Worm (Caenorhabditis elegans): ENCODE measurements around the gene Y32F6B.1.

Y32F6B.1 gene

ce11 chrV:10485389-10485788, 849 bp upstream of the Y32F6B.1 start (continued):
- no peak for TF ChIP-seq F49E8.2 (tag; optimal IDR thresholded peaks at IDR 0.05; ENCODE audit: borderline replicate concordance)
- no peak for TF ChIP-seq nhr-41 (GFP tag; IDR thresholded peaks at IDR 0.05)
- TF ChIP-seq egl-27 (tag; optimal IDR thresholded peaks at IDR 0.05), result no peak
- no peak for TF ChIP-seq mxl-3 (GFP tag; optimal IDR thresholded peaks at IDR 0.05)
- TF ChIP-seq mxl-2 (GFP tag; conservative IDR thresholded peaks at IDR 0.05), result no peak
- TF ChIP-seq lin-15B (tag; optimal IDR thresholded peaks at IDR 0.05), result no peak
- TF ChIP-seq D1046.2 (GFP tag; IDR thresholded peaks at IDR 0.05), result no peak
- no peak for TF ChIP-seq daf-8 (GFP tag; IDR thresholded peaks at IDR 0.05)
- no peak for TF ChIP-seq cey-2 (tag; optimal IDR thresholded peaks at IDR 0.05; ENCODE audit: borderline replicate concordance, insufficient read depth)
- no peak for TF ChIP-seq snpc-4 (tag; optimal IDR thresholded peaks at IDR 0.05)
- no peak for TF ChIP-seq ctbp-1 (GFP tag; IDR thresholded peaks at IDR 0.05)
- TF ChIP-seq lin-39 (tag; optimal IDR thresholded peaks at IDR 0.05), result no peak
- TF ChIP-seq nhr-76 (tag; optimal IDR thresholded peaks at IDR 0.05), result no peak
- TF ChIP-seq dve-1 (tag; optimal IDR thresholded peaks at IDR 0.05; ENCODE audit: insufficient read depth), result peak; percentile 42
- TF ChIP-seq saeg-2 (GFP tag; IDR thresholded peaks at IDR 0.05), result no peak
- no peak for TF ChIP-seq daf-16 (GFP tag; optimal IDR thresholded peaks at IDR 0.05)
- peak; percentile 74 for TF ChIP-seq daf-16 (tag; optimal IDR thresholded peaks at IDR 0.05)
- no peak for TF ChIP-seq lin-13 (GFP tag; optimal IDR thresholded peaks at IDR 0.05)
- no peak for TF ChIP-seq T26A8.4 (GFP tag; IDR thresholded peaks at IDR 0.05)
- no peak for TF ChIP-seq arid-1 (GFP tag; conservative IDR thresholded peaks at IDR 0.05)
- TF ChIP-seq zip-2 (tag; optimal IDR thresholded peaks at IDR 0.05), result no peak
- no peak for TF ChIP-seq Y5F2A.4 (GFP tag; optimal IDR thresholded peaks at IDR 0.05)
- TF ChIP-seq nhr-10 (tag; optimal IDR thresholded peaks at IDR 0.05), result no peak
- TF ChIP-seq aha-1 (tag), result peak; percentile 94
- TF ChIP-seq nhr-28 (tag; optimal IDR thresholded peaks at IDR 0.05), result peak; percentile 71
- no peak for TF ChIP-seq mes-2 (tag; optimal IDR thresholded peaks at IDR 0.05; ENCODE audit: poor library complexity, severe bottlenecking)
- no peak for TF ChIP-seq ceh-44 (GFP tag; IDR thresholded peaks at IDR 0.05)
- TF ChIP-seq nhr-77 (tag; optimal IDR thresholded peaks at IDR 0.05), result no peak
- no peak for TF ChIP-seq pha-4 (GFP tag; IDR thresholded peaks at IDR 0.05)
- TF ChIP-seq pha-4 (tag; optimal IDR thresholded peaks at IDR 0.05), result no peak
- peak; percentile 17 for TF ChIP-seq nhr-102 (tag; optimal IDR thresholded peaks at IDR 0.05)
- TF ChIP-seq R02D3.7 (tag; optimal IDR thresholded peaks at IDR 0.05), result no peak
- TF ChIP-seq duxl-1 (tag; optimal IDR thresholded peaks at IDR 0.05; ENCODE audit: poor library complexity), result no peak
- no peak for TF ChIP-seq ceh-62 (tag; optimal IDR thresholded peaks at IDR 0.05)
- TF ChIP-seq spr-3 (GFP tag; optimal IDR thresholded peaks at IDR 0.05), result no peak
- TF ChIP-seq ZK337.2 (GFP tag; IDR thresholded peaks at IDR 0.05), result no peak
- no peak for TF ChIP-seq ceh-20 (GFP tag; IDR thresholded peaks at IDR 0.05)
- no peak for TF ChIP-seq madf-9 (GFP tag; conservative IDR thresholded peaks at IDR 0.05)
- TF ChIP-seq nhr-111 (GFP tag; optimal IDR thresholded peaks at IDR 0.05), result no peak
- TF ChIP-seq dmd-6 (GFP tag; IDR thresholded peaks at IDR 0.05), result peak; percentile 31; the same call in 1 of the 2 replicates
- TF ChIP-seq ceh-82 (tag; optimal IDR thresholded peaks at IDR 0.05), result no peak
- no peak for TF ChIP-seq lim-7 (GFP tag; IDR thresholded peaks at IDR 0.05)
- TF ChIP-seq Y75B8A.6 (GFP tag; IDR thresholded peaks at IDR 0.05), result no peak
- TF ChIP-seq nhr-11 (tag; optimal IDR thresholded peaks at IDR 0.05), result no peak
- no peak for TF ChIP-seq unc-62 (GFP tag; optimal IDR thresholded peaks at IDR 0.05 in 1 of 2)
- TF ChIP-seq unc-62 (tag; optimal IDR thresholded peaks at IDR 0.05), result no peak
- TF ChIP-seq aly-2 (tag; optimal IDR thresholded peaks at IDR 0.05), result no peak
- TF ChIP-seq ztf-11 (tag; optimal IDR thresholded peaks at IDR 0.05), result no peak
- TF ChIP-seq gei-8 (GFP tag; optimal IDR thresholded peaks at IDR 0.05), result no peak
- peak; percentile 55 for TF ChIP-seq nhr-48 (tag; optimal IDR thresholded peaks at IDR 0.05)
- no peak for TF ChIP-seq skn-1 (tag; optimal IDR thresholded peaks at IDR 0.05)
- TF ChIP-seq lir-3 (tag; optimal IDR thresholded peaks at IDR 0.05), result no peak
- TF ChIP-seq daf-12 (tag; optimal IDR thresholded peaks at IDR 0.05), result no peak
- TF ChIP-seq fos-1 (tag; optimal IDR thresholded peaks at IDR 0.05), result no peak

Data from whole organism, L4 larva.